Worm (Caenorhabditis elegans): ENCODE measurements around the gene str-141.

str-141 gene

DNA sequence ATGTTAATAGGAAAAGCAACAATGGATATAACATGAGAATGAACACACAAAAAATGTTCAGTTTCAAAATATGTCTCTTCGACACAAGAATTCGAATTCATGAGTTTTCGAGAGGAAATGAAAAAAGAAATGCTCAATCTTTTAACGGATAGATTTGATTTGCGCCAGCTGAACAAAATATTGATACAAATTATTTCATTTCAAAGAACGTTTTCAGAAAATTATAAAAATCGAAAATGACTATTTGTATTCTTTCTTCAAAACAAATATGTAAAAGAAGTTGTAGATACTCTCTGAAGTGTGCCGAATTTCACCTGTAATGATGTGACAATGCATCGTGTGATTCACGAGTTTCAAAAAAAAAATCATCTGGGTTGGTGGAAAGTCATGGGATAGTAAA is 23.1 kb downstream of the str-141 start, which contains the start of gene srh-47:
TSS of gene srh-47 (minus strand) at position 101 of the 400 bp plus-strand sequence.
- no peak for TF ChIP-seq fos-1 (tag; optimal IDR thresholded peaks at IDR 0.05)
- no peak for TF ChIP-seq blmp-1 (tag; optimal IDR thresholded peaks at IDR 0.05; ENCODE audit: insufficient read depth)
- TF ChIP-seq ZK546.5 (tag; optimal IDR thresholded peaks at IDR 0.05) = no peak
- no peak for TF ChIP-seq lin-13 (GFP tag; optimal IDR thresholded peaks at IDR 0.05)
- TF ChIP-seq nhr-25 (tag; optimal IDR thresholded peaks at IDR 0.05) = no peak
- TF ChIP-seq aly-2 (tag; optimal IDR thresholded peaks at IDR 0.05) = no peak
- TF ChIP-seq mdl-1 (tag; optimal IDR thresholded peaks at IDR 0.05) = no peak
- TF ChIP-seq crh-2 (tag; optimal IDR thresholded peaks at IDR 0.05) = no peak
- TF ChIP-seq ama-1 (optimal IDR thresholded peaks at IDR 0.05) = no peak
- TF ChIP-seq dmd-4 (tag; optimal IDR thresholded peaks at IDR 0.05) = no peak

DNA sequence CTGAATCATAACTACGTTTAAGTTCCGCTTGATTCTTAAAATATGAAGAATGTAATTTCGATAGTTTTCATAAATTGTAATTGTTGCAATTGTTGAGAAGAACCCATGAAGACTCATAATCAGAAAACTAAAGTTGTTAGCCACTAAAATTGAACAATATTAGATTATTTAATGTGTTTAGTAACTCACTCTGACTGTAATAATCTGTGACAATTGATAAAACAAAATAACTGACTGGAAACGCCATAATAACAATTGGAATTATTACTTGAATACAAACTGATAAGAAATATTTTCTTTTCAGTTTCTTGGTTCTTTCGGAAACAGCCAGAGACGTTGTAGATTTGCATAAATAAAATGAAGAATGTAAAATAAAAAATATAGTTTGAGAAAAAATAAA is 24.2 kb downstream of the str-141 start:
- TF ChIP-seq lin-39 (tag; optimal IDR thresholded peaks at IDR 0.05) (no peak), lin-11 (tag; optimal IDR thresholded peaks at IDR 0.05) (no peak), nhr-237 (tag; optimal IDR thresholded peaks at IDR 0.05) (no peak), lin-13 (GFP tag; optimal IDR thresholded peaks at IDR 0.05) (no peak), sma-3 (GFP tag; optimal IDR thresholded peaks at IDR 0.05) (no peak), ceh-82 (tag; optimal IDR thresholded peaks at IDR 0.05) (no peak), peb-1 (tag; optimal IDR thresholded peaks at IDR 0.05) (no peak), nhr-10 (tag; optimal IDR thresholded peaks at IDR 0.05) (no peak), elt-3 (tag; optimal IDR thresholded peaks at IDR 0.05) (no peak), gmeb-1 (tag; optimal IDR thresholded peaks at IDR 0.05) (no peak), sma-9 (GFP tag; optimal IDR thresholded peaks at IDR 0.05) (no peak), sma-9 (tag; optimal IDR thresholded peaks at IDR 0.05) (no peak), dmd-4 (tag; optimal IDR thresholded peaks at IDR 0.05) (no peak), elt-1 (tag; optimal IDR thresholded peaks at IDR 0.05) (no peak), ZK546.5 (tag; optimal IDR thresholded peaks at IDR 0.05) (no peak), snpc-4 (tag; optimal IDR thresholded peaks at IDR 0.05) (no peak), nhr-12 (tag; optimal IDR thresholded peaks at IDR 0.05) (no peak), nhr-25 (tag; optimal IDR thresholded peaks at IDR 0.05) (no peak)

DNA sequence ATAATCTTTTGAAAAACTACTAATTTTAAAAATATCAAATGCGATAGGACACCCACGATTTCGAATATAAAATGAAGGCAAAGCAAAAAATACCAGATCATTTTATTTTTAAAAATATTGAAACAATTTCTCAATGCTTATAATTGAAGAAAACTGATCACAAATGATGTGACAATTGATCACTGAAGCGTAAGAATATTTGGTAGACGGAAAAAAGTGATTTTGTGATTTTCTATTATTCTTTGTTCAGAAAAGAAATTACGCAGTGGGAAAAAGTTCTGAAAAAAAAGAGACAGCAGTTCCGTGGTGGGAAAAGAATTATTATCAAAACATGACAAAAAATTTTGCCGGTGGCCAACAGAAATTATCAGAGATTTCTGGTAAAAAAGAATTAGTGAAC is 25.0 kb downstream of the str-141 start, which contains the start of gene T03F7.5:
TSS of gene T03F7.5 (minus strand) at position 101 of the 400 bp plus-strand sequence.
- TF ChIP-seq nhr-6 (tag; optimal IDR thresholded peaks at IDR 0.05) (no peak), ZK546.5 (tag; optimal IDR thresholded peaks at IDR 0.05) (no peak), unc-39 (tag; optimal IDR thresholded peaks at IDR 0.05) (no peak)

DNA sequence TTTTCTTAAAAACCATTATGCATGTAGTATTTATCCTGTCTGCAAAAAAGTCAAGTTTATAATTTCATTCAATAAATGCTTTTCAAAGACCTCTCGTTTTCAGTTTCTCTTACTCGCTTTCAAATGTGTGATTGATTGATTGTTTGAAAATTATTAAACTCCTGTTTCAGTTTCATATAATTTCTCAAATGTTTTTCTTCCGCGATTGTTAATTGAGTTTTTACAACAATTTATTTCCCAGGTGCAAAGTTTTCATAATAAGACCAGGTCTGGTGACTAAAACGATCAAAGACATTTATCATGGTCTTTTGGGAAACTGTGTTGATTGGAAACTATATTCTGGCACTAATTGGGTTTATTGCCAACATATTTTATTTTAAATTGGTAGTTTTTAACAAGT is 29.2 kb downstream of the str-141 start, which contains the start of gene T03F7.6:
TSS of gene T03F7.6 (plus strand) at position 301 of the 400 bp plus-strand sequence.
- no peak for TF ChIP-seq peb-1 (tag; optimal IDR thresholded peaks at IDR 0.05)
- no peak for TF ChIP-seq blmp-1 (tag; optimal IDR thresholded peaks at IDR 0.05; ENCODE audit: insufficient read depth)
- TF ChIP-seq nhr-21 (tag; optimal IDR thresholded peaks at IDR 0.05) = no peak
- no peak for TF ChIP-seq nhr-23 (tag; optimal IDR thresholded peaks at IDR 0.05)
- no peak for TF ChIP-seq C34F6.9 (tag; optimal IDR thresholded peaks at IDR 0.05)
- no peak for TF ChIP-seq nhr-11 (tag; optimal IDR thresholded peaks at IDR 0.05)
- no peak for TF ChIP-seq fos-1 (tag; optimal IDR thresholded peaks at IDR 0.05)

DNA sequence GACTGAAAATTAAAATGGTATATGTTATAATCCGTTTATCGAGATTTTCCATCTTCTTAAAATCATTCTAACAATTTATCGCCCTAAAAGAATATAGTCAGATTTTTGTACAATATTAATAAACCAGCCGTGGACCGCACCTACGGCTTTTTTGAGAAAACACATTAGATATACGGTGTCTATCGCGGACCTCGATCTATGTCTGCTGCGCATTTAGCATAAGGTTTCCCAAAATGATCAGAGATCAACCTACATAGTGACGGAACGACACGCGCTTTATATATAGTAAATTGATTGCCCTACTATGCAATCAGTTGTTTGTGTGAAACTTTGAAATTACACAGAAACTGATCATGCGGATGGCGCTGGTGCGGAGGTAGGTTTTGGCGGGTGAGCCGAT is 30.9 kb downstream of the str-141 start:
- TF ChIP-seq nhr-10 (tag; optimal IDR thresholded peaks at IDR 0.05) (no peak), egl-27 (tag; optimal IDR thresholded peaks at IDR 0.05) (no peak), ceh-16 (tag; optimal IDR thresholded peaks at IDR 0.05) (no peak), blmp-1 (tag; optimal IDR thresholded peaks at IDR 0.05; ENCODE audit: insufficient read depth) (no peak), nhr-21 (tag; optimal IDR thresholded peaks at IDR 0.05) (no peak), nhr-12 (tag; optimal IDR thresholded peaks at IDR 0.05) (no peak), nhr-11 (tag; optimal IDR thresholded peaks at IDR 0.05) (no peak), sma-9 (GFP tag; optimal IDR thresholded peaks at IDR 0.05) (no peak), sma-9 (tag; optimal IDR thresholded peaks at IDR 0.05) (no peak), crh-2 (tag; optimal IDR thresholded peaks at IDR 0.05) (no peak)

DNA sequence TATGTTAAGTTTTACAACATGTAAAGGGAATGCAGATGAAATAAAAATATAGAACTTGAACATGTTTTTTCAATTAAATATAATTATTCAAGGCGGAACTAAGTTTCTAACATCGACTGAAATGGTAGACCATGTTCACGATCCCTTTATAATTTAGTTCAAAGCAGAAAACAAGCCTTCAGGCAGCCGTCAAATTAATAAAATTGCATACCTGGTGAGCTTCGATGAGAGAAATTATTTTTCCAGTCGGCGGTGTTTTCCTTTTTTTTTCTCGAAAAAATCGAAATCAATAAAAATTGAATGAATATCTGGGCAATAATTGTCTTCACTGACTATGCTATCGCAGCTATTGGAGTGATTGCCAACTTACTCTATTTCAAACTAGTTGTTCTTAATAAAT is 32.7 kb downstream of the str-141 start, which contains the start of gene C03E10.1:
TSS of gene C03E10.1 (plus strand) at position 301 of the 400 bp plus-strand sequence.
- TF ChIP-seq ztf-1 (GFP tag; conservative IDR thresholded peaks at IDR 0.05) (no peak), Y55F3AM.14 (GFP tag; optimal IDR thresholded peaks at IDR 0.05) (no peak), unc-62 (GFP tag; optimal IDR thresholded peaks at IDR 0.05) (no peak), nhr-129 (tag; optimal IDR thresholded peaks at IDR 0.05) (no peak), lin-11 (tag; optimal IDR thresholded peaks at IDR 0.05) (no peak), sem-4 (tag; optimal IDR thresholded peaks at IDR 0.05) (no peak), nhr-21 (tag; optimal IDR thresholded peaks at IDR 0.05) (no peak), nhr-77 (tag; optimal IDR thresholded peaks at IDR 0.05) (no peak)

Data from whole organism, L2 larva.